Worm (Caenorhabditis elegans): ENCODE measurements around the gene srh-292.

srh-292 gene

DNA sequence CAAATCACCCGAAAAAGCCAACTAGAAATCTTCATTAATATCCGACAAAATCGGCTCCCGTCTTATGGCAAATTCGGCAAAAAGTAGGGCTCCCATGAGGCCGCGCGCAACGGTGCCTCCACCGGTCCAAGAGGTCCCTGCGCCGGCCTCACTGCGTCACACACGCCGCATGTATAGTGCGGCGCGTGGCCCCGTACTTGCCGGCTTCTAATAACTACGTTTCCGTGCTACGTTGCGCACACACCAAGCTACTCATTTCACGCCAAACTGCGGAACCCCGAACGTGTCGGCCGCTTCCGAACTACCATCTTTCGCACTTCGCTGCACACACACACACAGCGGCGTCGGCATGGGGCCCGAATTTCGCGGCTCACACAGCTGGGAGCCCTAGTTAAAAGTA is 17.1 kb downstream of the srh-292 start:
- TF ChIP-seq zag-1 (tag; optimal IDR thresholded peaks at IDR 0.05) (no peak), pqm-1 (tag; optimal IDR thresholded peaks at IDR 0.05) (no peak), nhr-77 (tag; optimal IDR thresholded peaks at IDR 0.05) (no peak), nhr-12 (tag; optimal IDR thresholded peaks at IDR 0.05) (no peak), egl-5 (tag; optimal IDR thresholded peaks at IDR 0.05) (no peak), mdl-1 (tag; optimal IDR thresholded peaks at IDR 0.05) (no peak)

DNA sequence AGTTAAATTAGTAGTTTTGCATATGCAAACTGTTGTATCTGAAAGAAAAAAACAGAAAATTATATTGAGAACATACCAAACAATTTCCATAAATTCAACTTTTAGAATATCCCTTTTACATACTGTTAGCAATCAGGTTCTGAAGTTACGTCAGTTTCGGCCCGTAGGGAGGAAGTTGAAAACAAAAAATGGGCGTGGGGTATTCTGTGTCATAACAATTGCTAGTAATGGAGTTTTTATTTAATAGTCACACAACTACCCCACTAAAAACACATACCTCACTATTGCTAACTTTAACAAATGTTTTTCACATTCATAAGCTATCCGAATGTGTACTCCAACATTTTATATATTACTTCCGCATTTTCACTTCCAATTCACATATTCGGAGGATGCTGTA is 19.2 kb downstream of the srh-292 start, which contains the start of gene srh-300:
Gene srh-300 (plus strand): TSS at position 301 of the 400 bp plus-strand sequence.
- no peak for TF ChIP-seq ceh-16 (tag; optimal IDR thresholded peaks at IDR 0.05)

DNA sequence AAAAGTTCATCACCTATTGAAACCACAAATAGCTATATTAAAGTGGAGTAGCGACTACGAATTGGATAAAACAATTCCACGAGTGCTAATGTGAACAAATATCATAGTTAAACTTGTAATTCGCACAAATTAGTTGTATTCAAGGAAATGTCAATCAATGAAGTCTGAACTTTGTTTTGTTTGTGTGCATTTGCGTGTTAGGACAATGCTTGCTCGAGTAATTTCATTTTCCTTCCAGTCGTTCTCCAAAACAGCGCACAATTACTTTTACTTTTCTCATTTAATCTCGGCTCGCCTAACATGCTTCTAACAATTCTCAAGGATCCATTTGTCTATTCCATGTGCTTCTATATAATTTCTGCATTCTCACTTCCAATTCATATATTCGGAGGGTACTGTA is 22.0 kb downstream of the srh-292 start, which contains the start of gene srh-301:
Gene srh-301 (plus strand): TSS at position 301 of the 400 bp plus-strand sequence.
- TF ChIP-seq lin-15B (tag; optimal IDR thresholded peaks at IDR 0.05) (no peak), mdl-1 (tag; optimal IDR thresholded peaks at IDR 0.05) (no peak), egl-27 (tag; optimal IDR thresholded peaks at IDR 0.05) (no peak), lsy-12 (tag; optimal IDR thresholded peaks at IDR 0.05) (no peak), ceh-16 (tag; optimal IDR thresholded peaks at IDR 0.05) (no peak)

DNA sequence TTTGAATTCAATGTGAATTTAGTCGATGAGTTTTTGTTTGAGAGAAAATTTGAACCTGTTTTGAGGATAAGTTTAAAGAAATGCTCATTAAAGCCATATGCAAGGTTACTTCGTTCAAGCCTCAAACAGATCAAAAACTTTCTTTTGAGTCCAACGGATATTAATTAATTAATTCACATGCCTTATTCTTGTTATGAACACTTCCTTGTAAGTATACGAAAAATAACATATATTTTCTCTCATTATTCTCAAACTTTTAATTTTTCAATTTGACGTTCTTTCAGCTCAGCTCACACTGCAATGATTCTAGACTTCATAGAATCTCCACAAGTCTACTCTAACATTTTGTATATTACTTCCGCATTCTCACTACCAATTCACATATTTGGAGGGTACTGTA is 25.7 kb downstream of the srh-292 start, which contains the start of gene srh-304:
Gene srh-304 (plus strand): TSS at position 301 of the 400 bp plus-strand sequence.
- TF ChIP-seq mdl-1 (tag; optimal IDR thresholded peaks at IDR 0.05): no peak
- no peak for TF ChIP-seq lin-39 (tag; optimal IDR thresholded peaks at IDR 0.05)
- no peak for TF ChIP-seq pha-4 (tag; optimal IDR thresholded peaks at IDR 0.05)
- TF ChIP-seq nhr-12 (tag; optimal IDR thresholded peaks at IDR 0.05): no peak
- TF ChIP-seq eor-1 (tag; optimal IDR thresholded peaks at IDR 0.05): no peak
- TF ChIP-seq pqm-1 (tag; optimal IDR thresholded peaks at IDR 0.05): no peak
- no peak for TF ChIP-seq nfya-1 (tag; optimal IDR thresholded peaks at IDR 0.05; ENCODE audit: insufficient read depth)
- no peak for TF ChIP-seq nhr-43 (tag; optimal IDR thresholded peaks at IDR 0.05; ENCODE audit: poor library complexity, severe bottlenecking)
- no peak for TF ChIP-seq nhr-237 (tag; optimal IDR thresholded peaks at IDR 0.05)
- TF ChIP-seq nhr-77 (tag; optimal IDR thresholded peaks at IDR 0.05): no peak
- no peak for TF ChIP-seq nhr-25 (tag; optimal IDR thresholded peaks at IDR 0.05)
- no peak for TF ChIP-seq ceh-82 (tag; optimal IDR thresholded peaks at IDR 0.05)
- no peak for TF ChIP-seq ceh-9 (tag; optimal IDR thresholded peaks at IDR 0.05)

DNA sequence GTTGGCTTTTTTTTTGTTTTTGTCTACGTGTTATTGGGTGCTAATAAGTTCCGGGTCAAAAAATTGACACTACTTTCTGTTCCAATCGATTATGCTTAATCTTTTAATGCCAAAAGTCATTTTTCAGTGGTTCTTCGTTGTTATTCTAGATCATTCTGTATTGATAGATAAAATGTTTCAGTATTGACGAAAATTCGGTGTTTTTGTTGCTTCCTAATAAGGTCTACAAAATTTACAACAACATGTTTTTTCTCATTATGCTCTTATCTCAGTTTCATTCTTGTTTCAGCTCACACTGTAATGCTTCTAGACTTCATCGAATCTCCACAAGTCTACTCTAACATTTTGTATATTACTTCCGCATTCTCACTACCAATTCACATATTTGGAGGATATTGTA is 28.8 kb downstream of the srh-292 start, which contains the start of gene srh-303:
Gene srh-303 (plus strand): TSS at position 301 of the 400 bp plus-strand sequence.
- TF ChIP-seq lin-15B (tag; optimal IDR thresholded peaks at IDR 0.05): no peak

DNA sequence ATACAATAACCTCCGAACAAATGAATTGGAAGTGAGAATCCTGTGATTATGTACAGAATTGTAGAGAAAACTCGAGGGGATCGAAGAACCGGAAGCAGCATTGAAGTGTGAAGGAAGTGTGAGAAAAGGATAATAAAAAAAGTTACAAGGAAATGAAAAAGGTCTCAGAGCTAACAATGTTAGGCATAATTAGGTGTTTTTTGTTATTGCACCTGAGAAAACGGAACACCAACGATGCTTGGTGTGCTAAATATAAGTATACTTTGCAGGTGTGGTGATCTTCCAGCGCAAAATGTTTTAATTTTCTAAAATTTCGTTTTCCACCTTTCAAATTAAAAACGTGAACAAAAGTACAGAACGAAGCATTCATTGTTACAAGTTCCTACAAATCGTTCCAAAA is 41.5 kb downstream of the srh-292 start, which contains the start of gene srh-286:
Gene srh-286 (minus strand): TSS at position 101 of the 400 bp plus-strand sequence.
- TF ChIP-seq nhr-12 (tag; optimal IDR thresholded peaks at IDR 0.05) (no peak), R02D3.7 (tag; optimal IDR thresholded peaks at IDR 0.05) (no peak), nhr-43 (tag; optimal IDR thresholded peaks at IDR 0.05; ENCODE audit: poor library complexity, severe bottlenecking) (no peak), unc-62 (GFP tag; optimal IDR thresholded peaks at IDR 0.05) (no peak), nhr-76 (tag; optimal IDR thresholded peaks at IDR 0.05) (no peak), skn-1 (tag; optimal IDR thresholded peaks at IDR 0.05) (no peak), nhr-11 (tag; optimal IDR thresholded peaks at IDR 0.05) (no peak), fos-1 (tag; optimal IDR thresholded peaks at IDR 0.05) (no peak), elt-2 (tag; optimal IDR thresholded peaks at IDR 0.05) (no peak), zag-1 (tag; optimal IDR thresholded peaks at IDR 0.05) (no peak), nhr-67 (tag; optimal IDR thresholded peaks at IDR 0.05) (no peak), nfya-1 (tag; optimal IDR thresholded peaks at IDR 0.05; ENCODE audit: insufficient read depth) (no peak), tbx-2 (tag; optimal IDR thresholded peaks at IDR 0.05) (no peak), ZK546.5 (tag; optimal IDR thresholded peaks at IDR 0.05) (no peak), pqm-1 (tag; optimal IDR thresholded peaks at IDR 0.05) (no peak), egl-5 (tag; optimal IDR thresholded peaks at IDR 0.05) (no peak), aly-2 (tag; optimal IDR thresholded peaks at IDR 0.05) (no peak), lin-15B (tag; optimal IDR thresholded peaks at IDR 0.05) (no peak)

Data from whole organism, L3 larva.